Fruit fly (Drosophila melanogaster) whole organism, prepupa: Measurements from ENCODE around the gene amx.

ENCODE experiments used
- CG10669 ChIP-seq: fragments of 200-800 bp; sonication (Bioruptor generic); optimal IDR thresholded peaks from 3 replicates; lab custom pipeline; 2018; ENCODE audit warnings: missing biosample characterization, mild to moderate bottlenecking, missing genetic modification characterization, moderate library complexity
- CG11294 ChIP-seq: fragments of 200-800 bp; sonication (Bioruptor generic); IDR thresholded peaks from 2 replicates; pipeline ENCODE4 v1.3.6; 2022; ENCODE audit warnings: missing biosample characterization, missing genetic modification characterization
- CG11762 ChIP-seq: fragments of 200-800 bp; sonication (Bioruptor generic); optimal IDR thresholded peaks from 3 replicates; lab custom pipeline; 2016; ENCODE audit warnings: missing biosample characterization, missing genetic modification characterization; ENCODE audit not compliant: insufficient read depth
- CG15336 ChIP-seq: fragments of 200-800 bp; sonication (Bioruptor generic); IDR thresholded peaks from 2 replicates; pipeline ENCODE4 v1.3.6; 2022; ENCODE audit warnings: missing biosample characterization, missing genetic modification characterization
- CG1621 ChIP-seq: fragments of 200-800 bp; sonication (Bioruptor generic); optimal IDR thresholded peaks from 3 replicates; lab custom pipeline; 2018; ENCODE audit warnings: missing biosample characterization, mild to moderate bottlenecking, missing genetic modification characterization
- CG16779 ChIP-seq: fragments of 200-800 bp; sonication (Bioruptor generic); optimal IDR thresholded peaks from 3 replicates; lab custom pipeline; 2017; ENCODE audit warnings: missing biosample characterization, mild to moderate bottlenecking, missing genetic modification characterization
- CG3032 ChIP-seq: fragments of 200-800 bp; optimal IDR thresholded peaks from 2 replicates; lab custom pipeline; 2019; ENCODE audit warnings: missing biosample characterization, mild to moderate bottlenecking, missing genetic modification characterization, moderate library complexity
- CG32006 ChIP-seq: fragments of 200-800 bp; sonication (Bioruptor generic); optimal IDR thresholded peaks from 3 replicates; lab custom pipeline; 2017; ENCODE audit warnings: missing biosample characterization, mild to moderate bottlenecking, missing genetic modification characterization
- CG3919 ChIP-seq: fragments of 200-800 bp; sonication (Bioruptor generic); optimal IDR thresholded peaks from 3 replicates; lab custom pipeline; 2016; ENCODE audit warnings: missing biosample characterization, missing genetic modification characterization
- CG6163 ChIP-seq: fragments of 200-800 bp; sonication (Bioruptor generic); IDR thresholded peaks from 3 replicates; pipeline ENCODE4 v1.3.6; 2022; ENCODE audit warnings: missing biosample characterization, missing genetic modification characterization
- CG6792 ChIP-seq: fragments of 200-800 bp; sonication (Bioruptor generic); optimal IDR thresholded peaks from 3 replicates; lab custom pipeline; 2016; ENCODE audit warnings: missing biosample characterization, missing genetic modification characterization
- CG6808 ChIP-seq: fragments of 200-800 bp; sonication (Bioruptor generic); optimal IDR thresholded peaks from 3 replicates; lab custom pipeline; 2017; ENCODE audit warnings: missing biosample characterization, missing genetic modification characterization, mild to moderate bottlenecking, moderate library complexity, missing genetic modification reagents
- CG7368 ChIP-seq: fragments of 200-800 bp; sonication (Bioruptor generic); optimal IDR thresholded peaks from 3 replicates; lab custom pipeline; 2016; ENCODE audit warnings: missing biosample characterization, missing genetic modification characterization
- CG8119 ChIP-seq: fragments of 200-800 bp; sonication (Bioruptor generic); IDR thresholded peaks from 3 replicates; pipeline ENCODE4 v1.3.6; 2022; ENCODE audit warnings: missing biosample characterization, missing genetic modification characterization
- CG8632 ChIP-seq: fragments of 200-800 bp; sonication (Bioruptor generic); optimal IDR thresholded peaks from 3 replicates; lab custom pipeline; 2016; ENCODE audit warnings: missing biosample characterization, missing genetic modification characterization
- CG9139 ChIP-seq: fragments of 200-800 bp; sonication (Bioruptor generic); optimal IDR thresholded peaks from 3 replicates; lab custom pipeline; 2017; ENCODE audit warnings: missing biosample characterization, mild to moderate bottlenecking, missing genetic modification characterization
- Eip78C ChIP-seq: fragments of 200-800 bp; sonication (Bioruptor generic); peaks from one replicate; lab custom pipeline; 2016; ENCODE audit warnings: missing biosample characterization, missing genetic modification characterization
- Gug ChIP-seq: fragments of 200-800 bp; sonication (Bioruptor generic); IDR thresholded peaks from 2 replicates; pipeline ENCODE4 v1.3.6; 2022; ENCODE audit warnings: missing biosample characterization, missing genetic modification characterization
- Hr38 ChIP-seq: sonication (Bioruptor generic); optimal IDR thresholded peaks from 2 replicates; lab custom pipeline; 2016; ENCODE audit warnings: missing biosample characterization, missing genetic modification characterization
- Hr39 ChIP-seq: fragments of 200-800 bp; sonication (Bioruptor generic); optimal IDR thresholded peaks from 2 replicates; lab custom pipeline; 2016; ENCODE audit warnings: missing biosample characterization, missing genetic modification characterization
- Met ChIP-seq: fragments of 200-800 bp; sonication (Bioruptor generic); optimal IDR thresholded peaks from 3 replicates; lab custom pipeline; 2016; ENCODE audit warnings: missing biosample characterization, missing genetic modification characterization
- OdsH ChIP-seq: fragments of 200-800 bp; sonication (Bioruptor generic); optimal IDR thresholded peaks from 3 replicates; lab custom pipeline; 2016; ENCODE audit warnings: missing biosample characterization, missing genetic modification characterization
- Smox ChIP-seq: fragments of 200-800 bp; sonication (Bioruptor generic); optimal IDR thresholded peaks from 3 replicates; lab custom pipeline; 2016; ENCODE audit warnings: missing biosample characterization, missing genetic modification characterization
- Sox14 ChIP-seq: fragments of 200-800 bp; sonication (Bioruptor generic); optimal IDR thresholded peaks from 3 replicates; lab custom pipeline; 2016; ENCODE audit warnings: missing biosample characterization, missing genetic modification characterization
- acj6 ChIP-seq: fragments of 200-800 bp; sonication (Bioruptor generic); optimal IDR thresholded peaks from 3 replicates; lab custom pipeline; 2016; ENCODE audit warnings: missing biosample characterization, missing genetic modification characterization
- dac ChIP-seq: fragments of 200-800 bp; sonication (Bioruptor generic); optimal IDR thresholded peaks from 2 replicates; lab custom pipeline; 2017; ENCODE audit warnings: missing biosample characterization, mild to moderate bottlenecking, missing genetic modification characterization
- dsx ChIP-seq: fragments of 200-800 bp; optimal IDR thresholded peaks from 3 replicates; lab custom pipeline; 2019; ENCODE audit warnings: missing biosample characterization, mild to moderate bottlenecking, missing genetic modification characterization, moderate library complexity; ENCODE audit not compliant: poor library complexity, severe bottlenecking
- eg ChIP-seq: fragments of 200-800 bp; sonication (Bioruptor generic); IDR thresholded peaks from 3 replicates; pipeline ENCODE4 v1.3.6; 2022; ENCODE audit warnings: missing biosample characterization, missing genetic modification characterization
- esn ChIP-seq: fragments of 200-800 bp; sonication (Bioruptor generic); optimal IDR thresholded peaks from 2 replicates; lab custom pipeline; 2016; ENCODE audit warnings: missing biosample characterization, mild to moderate bottlenecking, missing genetic modification characterization, moderate library complexity
- fd85E ChIP-seq: fragments of 200-800 bp; sonication (Bioruptor generic); optimal IDR thresholded peaks from 3 replicates; lab custom pipeline; 2016; ENCODE audit warnings: missing biosample characterization, missing genetic modification characterization
- lz ChIP-seq: fragments of 200-800 bp; sonication (Bioruptor generic); optimal IDR thresholded peaks from 3 replicates; lab custom pipeline; 2016; ENCODE audit warnings: missing biosample characterization, missing genetic modification characterization
- pdm3 ChIP-seq: fragments of 200-800 bp; sonication (Bioruptor generic); optimal IDR thresholded peaks from 3 replicates; lab custom pipeline; 2016; ENCODE audit warnings: missing biosample characterization, missing genetic modification characterization
- salr ChIP-seq, 2 experiments: fragments of 200-800 bp; sonication (Bioruptor generic); optimal IDR thresholded peaks; 3 replicates each; lab custom pipeline; 2016 to 2018; ENCODE audit warnings: missing biosample characterization in 2 of 2, missing genetic modification characterization in 2 of 2, mild to moderate bottlenecking in 1 of 2
- spab ChIP-seq: fragments of 200-800 bp; sonication (Bioruptor generic); optimal IDR thresholded peaks from 2 replicates; lab custom pipeline; 2017; ENCODE audit warnings: missing biosample characterization, mild to moderate bottlenecking, missing genetic modification characterization, missing genetic modification reagents
- svp ChIP-seq: fragments of 200-800 bp; sonication (Bioruptor generic); peaks from one replicate; lab custom pipeline; 2016; ENCODE audit warnings: missing biosample characterization, missing genetic modification characterization
- topi ChIP-seq: fragments of 200-800 bp; sonication (Bioruptor generic); optimal IDR thresholded peaks from 3 replicates; lab custom pipeline; 2016; ENCODE audit warnings: missing biosample characterization, missing genetic modification characterization
- vri ChIP-seq: fragments of 200-800 bp; sonication (Bioruptor generic); optimal IDR thresholded peaks from 3 replicates; lab custom pipeline; 2016; ENCODE audit warnings: missing biosample characterization, mild to moderate bottlenecking, missing genetic modification characterization

Gene amx

DNA sequence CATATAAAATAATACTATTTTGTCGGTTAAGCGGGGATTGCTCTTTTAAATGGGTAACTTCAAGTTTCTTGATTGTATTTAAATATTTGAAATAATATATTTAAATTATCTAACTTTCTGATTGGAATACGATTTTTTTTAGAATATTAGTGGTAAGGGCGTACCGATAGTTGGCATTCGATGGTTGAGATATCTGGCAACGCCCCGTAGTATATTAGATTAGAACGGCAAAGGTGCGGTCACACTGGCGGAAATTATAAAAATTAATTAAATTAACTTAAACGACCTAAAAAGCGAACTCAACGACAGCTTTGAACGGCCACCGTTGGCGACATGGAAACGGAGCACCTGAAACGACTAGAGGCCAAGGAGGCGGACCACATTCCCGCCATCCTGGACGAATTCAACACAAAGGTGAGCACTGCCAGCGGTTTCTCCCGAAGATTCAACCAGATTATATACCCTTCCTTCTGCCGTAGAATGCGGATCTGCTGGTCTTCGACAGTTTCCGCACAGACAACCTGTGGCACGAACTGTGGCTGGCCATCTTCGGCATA is 8.9 kb upstream of the amx start, which contains the start of gene ric8a:
ric8a (plus strand) TSS at position 205 of the 557 bp plus-strand sequence.
- TF ChIP-seq lz (GFP tag; lab: Kevin White, UChicago) (peak; percentile 40), eg (no peak), fd85E (GFP tag; lab: Kevin White, UChicago) (no peak), OdsH (GFP tag; lab: Kevin White, UChicago) (peak; percentile 19), dsx (no peak), Sox14 (GFP tag; lab: Kevin White, UChicago) (peak; percentile 48), CG9139 (no peak), esn (GFP tag; lab: Kevin White, UChicago) (peak; percentile 21), CG11294 (GFP tag; lab: Robert Waterston, UW) (no peak), CG3032 (tag; lab: Kevin White, UChicago) (peak; percentile 34), CG3919 (peak; percentile 10), Met (GFP tag; lab: Kevin White, UChicago) (no peak), CG8632 (GFP tag; lab: Kevin White, UChicago) (no peak), salr (GFP tag; optimal IDR thresholded peaks at IDR 0.05; lab: Kevin White, UChicago) (no peak)

DNA sequence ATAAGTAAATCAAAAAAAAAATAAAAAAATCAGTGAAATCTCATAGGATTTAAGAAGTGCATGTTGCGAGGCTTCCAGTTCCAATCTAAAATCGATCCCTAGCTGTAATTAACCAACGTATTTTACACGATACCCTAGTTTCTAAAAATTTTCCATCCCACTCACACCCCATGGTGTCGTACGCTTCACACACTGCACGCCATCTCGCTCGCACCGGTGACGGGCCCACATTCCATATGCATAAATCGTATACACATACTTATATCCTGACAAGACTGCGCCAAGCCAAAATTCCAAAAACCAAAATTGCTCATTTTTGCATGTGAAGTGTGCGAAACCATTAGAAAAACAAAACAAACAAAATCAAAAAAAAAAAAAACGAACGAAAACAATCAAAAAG is 7.9 kb upstream of the amx start:
- TF ChIP-seq Hr39 (GFP tag; lab: Kevin White, UChicago) (no peak), CG7368 (GFP tag; lab: Kevin White, UChicago) (no peak), Gug (GFP tag; lab: Robert Waterston, UW) (no peak), CG3032 (tag; lab: Kevin White, UChicago) (no peak), esn (GFP tag; lab: Kevin White, UChicago) (peak; percentile 11), Eip78C (GFP tag; lab: Kevin White, UChicago) (peak; percentile 41), CG1621 (no peak), CG9139 (no peak)

dm6 chrX:9252051-9252708 is 5.0 kb upstream of the amx start:
- TF ChIP-seq Smox (GFP tag; lab: Kevin White, UChicago): no peak
- TF ChIP-seq CG6808 (GFP tag; lab: Kevin White, UChicago): peak; percentile 34
- no peak for TF ChIP-seq acj6 (GFP tag; lab: Kevin White, UChicago)
- peak; percentile 20 for TF ChIP-seq CG32006 (GFP tag; lab: Kevin White, UChicago)
- TF ChIP-seq CG16779: no peak
- TF ChIP-seq lz (GFP tag; lab: Kevin White, UChicago): peak; percentile 12
- TF ChIP-seq CG15336 (GFP tag; lab: Robert Waterston, UW): peak; percentile 41; the same call in 1 of the 2 replicates
- TF ChIP-seq topi (GFP tag; lab: Kevin White, UChicago): peak; percentile 12
- peak; percentile 15 for TF ChIP-seq pdm3 (GFP tag; lab: Kevin White, UChicago)
- TF ChIP-seq spab: no peak
- peak; percentile 68 for TF ChIP-seq eg
- TF ChIP-seq CG6163: peak; percentile 57; the same call in 2 of the 3 replicates
- peak; percentile 13 for TF ChIP-seq dsx
- TF ChIP-seq CG1621: peak; percentile 42
- peak; percentile 46 for TF ChIP-seq CG9139
- TF ChIP-seq dac (GFP tag; lab: Kevin White, UChicago): peak; percentile 9
- peak; percentile 68 for TF ChIP-seq svp (GFP tag; lab: Kevin White, UChicago)
- TF ChIP-seq CG10669 (GFP tag; lab: Kevin White, UChicago): no peak
- peak; percentile 1 for TF ChIP-seq CG8632 (GFP tag; lab: Kevin White, UChicago)
- peak; percentile 53 for TF ChIP-seq Eip78C (GFP tag; lab: Kevin White, UChicago)
- TF ChIP-seq CG6792 (GFP tag; lab: Kevin White, UChicago): no peak
- TF ChIP-seq CG8119 (GFP tag; lab: Robert Waterston, UW): peak; percentile 45
- no peak for TF ChIP-seq CG3919
- TF ChIP-seq CG11762 (GFP tag; lab: Kevin White, UChicago): no peak
- peak; percentile 64 for TF ChIP-seq Sox14 (GFP tag; lab: Kevin White, UChicago)
- peak; percentile 27; the same call in 1 of the 2 replicates for TF ChIP-seq CG11294 (GFP tag; lab: Robert Waterston, UW)
- peak; percentile 13 for TF ChIP-seq vri (GFP tag; lab: Kevin White, UChicago)
- TF ChIP-seq Met (GFP tag; lab: Kevin White, UChicago): no peak
- TF ChIP-seq Hr38 (GFP tag; lab: Kevin White, UChicago): no peak
